Worm (Caenorhabditis elegans) whole organism, L2 larva: ENCODE data around the gene C37C3.1.
A peak's percentile ranks its signal among the peaks of the same experiment; 100 is the strongest.

Experiments
- C34F6.9 ChIP-seq: fragments of 150-350 bp; optimal IDR thresholded peaks from 2 replicates; lab custom pipeline; 2014; ENCODE audit warnings: missing biosample characterization, missing genetic modification characterization
- F13H6.1 ChIP-seq: sonication (generic microtip); optimal IDR thresholded peaks from 2 replicates; lab custom pipeline; 2016; ENCODE audit warnings: missing genetic modification characterization, missing compliant biosample characterization
- R02D3.7 ChIP-seq: fragments of 150-350 bp; optimal IDR thresholded peaks from 2 replicates; lab custom pipeline; 2014; ENCODE audit warnings: missing biosample characterization, missing genetic modification characterization
- Y55F3AM.14 ChIP-seq: fragments of 200-800 bp; sonication (Bioruptor generic); optimal IDR thresholded peaks from 2 replicates; lab custom pipeline; 2018; ENCODE audit warnings: mild to moderate bottlenecking, missing genetic modification characterization, missing compliant biosample characterization
- ZK546.5 ChIP-seq: sonication (generic microtip); optimal IDR thresholded peaks from 2 replicates; lab custom pipeline; 2017; ENCODE audit warnings: missing biosample characterization, missing genetic modification characterization
- alr-1 ChIP-seq: fragments of 150-350 bp; optimal IDR thresholded peaks from 2 replicates; lab custom pipeline; 2014; ENCODE audit warnings: missing biosample characterization, missing genetic modification characterization
- aly-2 ChIP-seq: fragments of 150-350 bp; optimal IDR thresholded peaks from 2 replicates; lab custom pipeline; 2014; ENCODE audit warnings: missing biosample characterization, missing genetic modification characterization
- ama-1 ChIP-seq: fragments of 150-350 bp; optimal IDR thresholded peaks from 2 replicates; lab custom pipeline; 2018; ENCODE audit warnings: inconsistent platforms
- blmp-1 ChIP-seq: sonication (generic microtip); optimal IDR thresholded peaks from 2 replicates; lab custom pipeline; 2017; ENCODE audit warnings: missing genetic modification characterization, mild to moderate bottlenecking, missing compliant biosample characterization, antibody characterized with exemption, moderate library complexity; ENCODE audit not compliant: insufficient read depth
- ceh-16 ChIP-seq: fragments of 150-350 bp; optimal IDR thresholded peaks from 2 replicates; lab custom pipeline; 2014; ENCODE audit warnings: missing biosample characterization, missing genetic modification characterization
- ceh-82 ChIP-seq: fragments of 150-350 bp; optimal IDR thresholded peaks from 2 replicates; lab custom pipeline; 2014; ENCODE audit warnings: missing biosample characterization, missing genetic modification characterization
- crh-2 ChIP-seq: sonication (generic microtip); optimal IDR thresholded peaks from 2 replicates; lab custom pipeline; 2017; ENCODE audit warnings: missing biosample characterization, missing genetic modification characterization
- egl-27 ChIP-seq: sonication (generic microtip); optimal IDR thresholded peaks from 3 replicates; lab custom pipeline; 2017; ENCODE audit warnings: missing biosample characterization, missing genetic modification reagents, missing genetic modification characterization
- elt-1 ChIP-seq: fragments of 150-350 bp; optimal IDR thresholded peaks from 2 replicates; lab custom pipeline; 2014; ENCODE audit warnings: missing biosample characterization, missing genetic modification characterization
- elt-3 ChIP-seq: sonication (generic microtip); optimal IDR thresholded peaks from 2 replicates; lab custom pipeline; 2017; ENCODE audit warnings: missing biosample characterization, missing genetic modification characterization
- fos-1 ChIP-seq: fragments of 150-350 bp; optimal IDR thresholded peaks from 2 replicates; lab custom pipeline; 2014; ENCODE audit warnings: missing biosample characterization, missing genetic modification characterization
- gmeb-1 ChIP-seq: fragments of 150-350 bp; optimal IDR thresholded peaks from 2 replicates; lab custom pipeline; 2014; ENCODE audit warnings: missing biosample characterization, missing genetic modification characterization
- lin-11 ChIP-seq: fragments of 150-350 bp; sonication (generic microtip); optimal IDR thresholded peaks from 2 replicates; lab custom pipeline; 2014; ENCODE audit warnings: missing biosample characterization, missing genetic modification characterization, inconsistent platforms, mixed read lengths
- lin-13 ChIP-seq: fragments of 150-350 bp; optimal IDR thresholded peaks from 2 replicates; lab custom pipeline; 2014; ENCODE audit warnings: missing biosample characterization, missing genetic modification reagents, missing genetic modification characterization
- lin-39 ChIP-seq: fragments of 150-350 bp; optimal IDR thresholded peaks from 2 replicates; lab custom pipeline; 2014; ENCODE audit warnings: missing biosample characterization, missing genetic modification reagents, missing genetic modification characterization
- mab-5 ChIP-seq: fragments of 150-350 bp; optimal IDR thresholded peaks from 2 replicates; lab custom pipeline; 2014; ENCODE audit warnings: missing biosample characterization, missing genetic modification characterization
- mbf-1 ChIP-seq: sonication (generic microtip); optimal IDR thresholded peaks from 2 replicates; lab custom pipeline; 2017; ENCODE audit warnings: missing biosample characterization, missing genetic modification characterization
- mdl-1 ChIP-seq, 2 experiments: fragments of 150-350 bp in 1 of 2; sonication (generic microtip) in 1 of 2; optimal IDR thresholded peaks; 2 replicates each; lab custom pipeline; 2017; ENCODE audit warnings: missing biosample characterization in 2 of 2, missing genetic modification characterization in 2 of 2
- nhr-10 ChIP-seq: sonication (generic microtip); optimal IDR thresholded peaks from 2 replicates; lab custom pipeline; 2017; ENCODE audit warnings: missing biosample characterization, missing genetic modification characterization
- nhr-11 ChIP-seq: fragments of 150-350 bp; optimal IDR thresholded peaks from 2 replicates; lab custom pipeline; 2014; ENCODE audit warnings: missing biosample characterization, missing genetic modification characterization
- nhr-12 ChIP-seq: fragments of 150-350 bp; optimal IDR thresholded peaks from 2 replicates; lab custom pipeline; 2014; ENCODE audit warnings: missing biosample characterization, missing genetic modification characterization
- nhr-129 ChIP-seq: fragments of 150-350 bp; optimal IDR thresholded peaks from 2 replicates; lab custom pipeline; 2014; ENCODE audit warnings: missing biosample characterization, missing genetic modification characterization
- nhr-21 ChIP-seq: fragments of 150-350 bp; optimal IDR thresholded peaks from 2 replicates; lab custom pipeline; 2014; ENCODE audit warnings: missing biosample characterization, missing genetic modification characterization
- nhr-23 ChIP-seq: fragments of 150-350 bp; optimal IDR thresholded peaks from 2 replicates; lab custom pipeline; 2014; ENCODE audit warnings: missing biosample characterization, missing genetic modification reagents, missing genetic modification characterization
- nhr-237 ChIP-seq: fragments of 150-350 bp; optimal IDR thresholded peaks from 2 replicates; lab custom pipeline; 2014; ENCODE audit warnings: missing biosample characterization, missing genetic modification characterization
- nhr-25 ChIP-seq: fragments of 150-350 bp; sonication (generic microtip); optimal IDR thresholded peaks from 3 replicates; lab custom pipeline; 2014; ENCODE audit warnings: missing biosample characterization, missing genetic modification characterization
- nhr-6 ChIP-seq: fragments of 150-350 bp; optimal IDR thresholded peaks from 2 replicates; lab custom pipeline; 2014; ENCODE audit warnings: missing biosample characterization, missing genetic modification characterization
- nhr-77 ChIP-seq: fragments of 150-350 bp; optimal IDR thresholded peaks from 2 replicates; lab custom pipeline; 2014; ENCODE audit warnings: missing biosample characterization, missing genetic modification characterization
- peb-1 ChIP-seq: fragments of 150-350 bp; optimal IDR thresholded peaks from 2 replicates; lab custom pipeline; 2014; ENCODE audit warnings: missing biosample characterization, missing genetic modification characterization
- sem-4 ChIP-seq: fragments of 150-350 bp; optimal IDR thresholded peaks from 2 replicates; lab custom pipeline; 2014; ENCODE audit warnings: missing biosample characterization, missing genetic modification reagents, missing genetic modification characterization
- skn-1 ChIP-seq: sonication (generic microtip); optimal IDR thresholded peaks from 2 replicates; lab custom pipeline; 2017; ENCODE audit warnings: missing biosample characterization, missing genetic modification characterization
- sma-3 ChIP-seq: sonication (generic microtip); optimal IDR thresholded peaks from 2 replicates; lab custom pipeline; 2016; ENCODE audit warnings: missing genetic modification reagents, missing genetic modification characterization, missing compliant biosample characterization
- sma-9 ChIP-seq, 2 experiments: fragments of 150-350 bp in 1 of 2; sonication (generic microtip) in 1 of 2; optimal IDR thresholded peaks; 2 replicates each; lab custom pipeline; 2014 to 2016; ENCODE audit warnings: missing genetic modification characterization in 2 of 2, mild to moderate bottlenecking in 1 of 2, missing biosample characterization in 1 of 2, missing compliant biosample characterization in 1 of 2, missing genetic modification reagents in 1 of 2, moderate library complexity in 1 of 2
- snpc-4 ChIP-seq: fragments of 150-350 bp; optimal IDR thresholded peaks from 2 replicates; lab custom pipeline; 2014; ENCODE audit warnings: missing biosample characterization, missing genetic modification characterization
- unc-39 ChIP-seq: fragments of 150-350 bp; optimal IDR thresholded peaks from 2 replicates; lab custom pipeline; 2014; ENCODE audit warnings: missing biosample characterization, missing genetic modification characterization
- unc-55 ChIP-seq: fragments of 150-350 bp; sonication (generic microtip); optimal IDR thresholded peaks from 3 replicates; lab custom pipeline; 2014; ENCODE audit warnings: missing biosample characterization, missing genetic modification reagents, missing genetic modification characterization
- unc-62 ChIP-seq: fragments of 150-350 bp; optimal IDR thresholded peaks from 2 replicates; lab custom pipeline; 2014; ENCODE audit warnings: missing biosample characterization, missing genetic modification reagents, missing genetic modification characterization
- zag-1 ChIP-seq: fragments of 150-350 bp; optimal IDR thresholded peaks from 2 replicates; lab custom pipeline; 2014; ENCODE audit warnings: missing biosample characterization, missing genetic modification characterization
- ztf-1 ChIP-seq: fragments of 200-800 bp; sonication (Bioruptor generic); conservative IDR thresholded peaks from 2 replicates; pipeline ENCODE4 v1.3.6; 2022; ENCODE audit warnings: missing genetic modification characterization, missing compliant biosample characterization
- ztf-4 ChIP-seq: fragments of 150-350 bp; optimal IDR thresholded peaks from 2 replicates; lab custom pipeline; 2014; ENCODE audit warnings: missing biosample characterization, missing genetic modification characterization

C37C3.1 gene

ce11 chrV:7825836-7826235 lies 31.9 kb upstream of the C37C3.1 start:
- TF ChIP-seq unc-39 (no peak), F13H6.1 (peak; percentile 4), sma-3 (GFP tag; lab: Kevin White, UChicago) (no peak)

DNA sequence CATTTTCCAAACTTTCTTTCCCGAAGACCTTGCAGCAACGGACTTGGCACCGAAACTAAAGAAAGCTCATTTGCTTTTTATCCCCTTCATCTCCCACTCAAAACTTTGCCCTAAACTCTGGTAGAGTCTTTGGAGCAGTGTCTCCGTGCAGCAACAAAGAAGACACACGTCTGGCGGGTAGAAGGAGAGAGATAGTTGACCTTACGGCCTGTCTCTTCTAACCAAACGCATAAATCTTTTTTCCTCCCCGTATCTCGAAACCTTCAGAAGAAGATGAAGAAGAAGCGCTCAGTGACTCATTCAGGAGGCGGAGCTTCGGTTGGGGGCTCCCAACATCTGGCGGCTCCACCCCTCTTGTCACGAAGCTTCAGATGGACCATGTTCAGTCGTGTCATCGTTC lies 31.4 kb upstream of the C37C3.1 start:
- TF ChIP-seq nhr-11 (no peak), gmeb-1 (tag; lab: Kevin White, UChicago) (no peak), nhr-25 (tag; lab: Kevin White, UChicago) (no peak), alr-1 (tag; lab: Kevin White, UChicago) (no peak), mab-5 (tag; lab: Kevin White, UChicago) (no peak), nhr-10 (no peak), ama-1 (no peak), ztf-4 (no peak), ceh-82 (tag; lab: Kevin White, UChicago) (no peak), nhr-77 (tag; lab: Kevin White, UChicago) (no peak), skn-1 (tag; lab: Kevin White, UChicago) (no peak), nhr-21 (tag; lab: Kevin White, UChicago) (no peak)

ce11 chrV:7826917-7827316 lies 30.8 kb upstream of the C37C3.1 start, which contains the start of gene mig-6:
TSS of gene mig-6 (plus strand) at chrV:7827217.
- TF ChIP-seq elt-3 (tag; lab: Kevin White, UChicago) (no peak), nhr-12 (tag; lab: Kevin White, UChicago) (no peak), unc-55 (no peak), lin-11 (tag; lab: Kevin White, UChicago) (no peak), R02D3.7 (tag; lab: Kevin White, UChicago) (no peak)

- TF ChIP-seq nhr-21 (tag; lab: Kevin White, UChicago) (no peak), mbf-1 (tag; lab: Kevin White, UChicago) (no peak), crh-2 (no peak), unc-62 (no peak), sem-4 (tag; lab: Kevin White, UChicago) (no peak), mdl-1 (tag; optimal IDR thresholded peaks at IDR 0.05; lab: Kevin White, UChicago) (no peak), egl-27 (tag; lab: Kevin White, UChicago) (no peak), ztf-4 (no peak), lin-13 (GFP tag; lab: Kevin White, UChicago) (no peak), ztf-1 (no peak), elt-1 (tag; lab: Kevin White, UChicago) (no peak)
- TF ChIP-seq, all 48 proteins: peak for 0
Observed at ce11 chrV:7830952-7831351, 26.8 kb upstream of the C37C3.1 start.

DNA sequence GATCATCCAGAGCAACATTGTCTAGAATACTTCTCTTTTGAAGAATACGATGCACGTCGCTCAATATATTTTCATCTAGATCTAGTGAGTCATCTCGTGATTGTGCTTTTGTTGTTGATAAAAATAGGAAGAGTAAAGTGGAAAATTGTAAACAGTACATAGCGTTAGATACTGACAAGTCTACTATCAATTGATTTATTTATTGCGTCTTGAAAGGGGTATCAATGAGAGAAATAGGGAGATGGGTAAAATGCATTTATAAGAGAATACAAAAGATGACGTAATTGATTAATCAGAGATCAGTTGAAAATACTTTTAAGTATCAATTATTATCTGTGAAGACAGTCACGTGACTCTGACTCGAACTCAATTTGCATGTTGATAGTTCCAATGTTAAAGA lies 20.9 kb upstream of the C37C3.1 start, which contains the start of gene txt-5:
Gene txt-5, minus strand, starts transcription at position 224 of the 400 bp plus-strand sequence.
- TF ChIP-seq nhr-6 (tag; lab: Kevin White, UChicago) (no peak), fos-1 (tag; lab: Kevin White, UChicago) (peak; percentile 28), sma-3 (GFP tag; lab: Kevin White, UChicago) (peak; percentile 77), snpc-4 (tag; lab: Kevin White, UChicago) (no peak), skn-1 (tag; lab: Kevin White, UChicago) (no peak), nhr-23 (no peak), aly-2 (tag; lab: Kevin White, UChicago) (no peak), mab-5 (tag; lab: Kevin White, UChicago) (no peak), lin-13 (GFP tag; lab: Kevin White, UChicago) (no peak), ZK546.5 (no peak), crh-2 (peak; percentile 53), nhr-10 (no peak), gmeb-1 (tag; lab: Kevin White, UChicago) (peak; percentile 29), peb-1 (no peak), unc-62 (no peak), ztf-1 (no peak), zag-1 (tag; lab: Kevin White, UChicago) (no peak), nhr-237 (tag; lab: Kevin White, UChicago) (no peak), lin-39 (tag; lab: Kevin White, UChicago) (no peak), nhr-25 (tag; lab: Kevin White, UChicago) (peak; percentile 44), Y55F3AM.14 (GFP tag; lab: Kevin White, UChicago) (no peak), F13H6.1 (no peak), nhr-77 (tag; lab: Kevin White, UChicago) (no peak), R02D3.7 (tag; lab: Kevin White, UChicago) (no peak), C34F6.9 (tag; lab: Kevin White, UChicago) (no peak), nhr-129 (tag; lab: Kevin White, UChicago) (peak; percentile 39), alr-1 (tag; lab: Kevin White, UChicago) (no peak), nhr-12 (tag; lab: Kevin White, UChicago) (no peak), ceh-16 (tag; lab: Kevin White, UChicago) (no peak), lin-11 (tag; lab: Kevin White, UChicago) (no peak), elt-3 (tag; lab: Kevin White, UChicago) (no peak), nhr-21 (tag; lab: Kevin White, UChicago) (peak; percentile 20), sma-9 (GFP tag; optimal IDR thresholded peaks at IDR 0.05; lab: Kevin White, UChicago) (peak; percentile 19), sma-9 (tag; optimal IDR thresholded peaks at IDR 0.05; lab: Kevin White, UChicago) (no peak), blmp-1 (tag; lab: Kevin White, UChicago) (no peak), ama-1 (peak; percentile 26)
